Fruit fly (Drosophila melanogaster) whole organism, embryonic: Measurements from ENCODE around the gene CG15142.
A peak's percentile ranks its signal among the peaks of the same experiment; 100 is the strongest.

Source experiments
- B-H2 ChIP-seq: fragments of 200-800 bp; sonication (Bioruptor generic); optimal IDR thresholded peaks from 2 replicates; lab custom pipeline; 2018; ENCODE audit warnings: missing biosample characterization, mild to moderate bottlenecking, missing genetic modification characterization
- CG11696 ChIP-seq: fragments of 200-800 bp; sonication (Bioruptor generic); IDR thresholded peaks from 2 replicates; pipeline ENCODE4 v1.3.6; 2022; ENCODE audit warnings: missing biosample characterization, missing genetic modification characterization
- CG1233 ChIP-seq: fragments of 200-800 bp; sonication (Bioruptor generic); optimal IDR thresholded peaks from 4 replicates; lab custom pipeline; 2018; ENCODE audit warnings: missing biosample characterization, mild to moderate bottlenecking, missing genetic modification characterization
- CG12744 ChIP-seq: fragments of 200-800 bp; sonication (Bioruptor generic); optimal IDR thresholded peaks from 2 replicates; lab custom pipeline; 2016; ENCODE audit warnings: missing biosample characterization, missing genetic modification characterization
- CG12769 ChIP-seq: fragments of 200-800 bp; sonication (Bioruptor generic); optimal IDR thresholded peaks from 2 replicates; lab custom pipeline; 2019; ENCODE audit warnings: missing biosample characterization, mild to moderate bottlenecking, missing genetic modification characterization, moderate library complexity
- CG13296 ChIP-seq: fragments of 200-800 bp; sonication (Bioruptor generic); optimal IDR thresholded peaks from 3 replicates; lab custom pipeline; 2018; ENCODE audit warnings: missing biosample characterization, mild to moderate bottlenecking, missing genetic modification characterization
- CG13894 ChIP-seq: fragments of 200-800 bp; sonication (Bioruptor generic); optimal IDR thresholded peaks from 3 replicates; lab custom pipeline; 2018; ENCODE audit warnings: missing biosample characterization, mild to moderate bottlenecking, missing genetic modification characterization, moderate library complexity
- CG14014 ChIP-seq: fragments of 200-800 bp; sonication (Bioruptor generic); IDR thresholded peaks from 2 replicates; pipeline ENCODE4 v1.3.6; 2022; ENCODE audit warnings: missing biosample characterization, missing genetic modification characterization
- CG18011 ChIP-seq: fragments of 200-800 bp; sonication (Bioruptor generic); optimal IDR thresholded peaks from 2 replicates; lab custom pipeline; 2017; ENCODE audit warnings: missing biosample characterization, missing genetic modification characterization, mild to moderate bottlenecking, moderate library complexity, missing genotype
- CG18476 ChIP-seq: fragments of 200-800 bp; sonication (Bioruptor generic); optimal IDR thresholded peaks from 2 replicates; lab custom pipeline; 2016; ENCODE audit warnings: missing biosample characterization, mild to moderate bottlenecking, missing genetic modification characterization
- CG3163 ChIP-seq: fragments of 200-800 bp; sonication (Bioruptor generic); optimal IDR thresholded peaks from 3 replicates; lab custom pipeline; 2016; ENCODE audit warnings: missing biosample characterization, missing genetic modification characterization
- CG3281 ChIP-seq: fragments of 200-800 bp; sonication (Bioruptor generic); optimal IDR thresholded peaks from 3 replicates; lab custom pipeline; 2017; ENCODE audit warnings: missing biosample characterization, mild to moderate bottlenecking, missing genetic modification characterization
- CG33213 ChIP-seq: fragments of 200-800 bp; sonication (Bioruptor generic); optimal IDR thresholded peaks from 3 replicates; lab custom pipeline; 2016; ENCODE audit warnings: missing biosample characterization, missing genetic modification characterization
- CG33557 ChIP-seq: fragments of 200-800 bp; sonication (Bioruptor generic); optimal IDR thresholded peaks from 2 replicates; lab custom pipeline; 2019; ENCODE audit warnings: missing biosample characterization, mild to moderate bottlenecking, missing genetic modification characterization, moderate library complexity
- CG7928 ChIP-seq: fragments of 200-800 bp; sonication (Bioruptor generic); optimal IDR thresholded peaks from 2 replicates; lab custom pipeline; 2017; ENCODE audit warnings: missing biosample characterization, mild to moderate bottlenecking, missing genetic modification characterization
- CG8290 ChIP-seq, 3 experiments: fragments of 200-800 bp; sonication (Bioruptor generic); optimal IDR thresholded peaks; 2 replicates each; lab custom pipeline; 2016 to 2019; ENCODE audit warnings: missing biosample characterization in 3 of 3, missing genetic modification characterization in 3 of 3, mild to moderate bottlenecking in 2 of 3, moderate library complexity in 1 of 3
- CG8388 ChIP-seq: fragments of 200-800 bp; sonication (Bioruptor generic); optimal IDR thresholded peaks from 2 replicates; lab custom pipeline; 2019; ENCODE audit warnings: missing biosample characterization, mild to moderate bottlenecking, missing genetic modification characterization, moderate library complexity
- CHES-1-like ChIP-seq: fragments of 200-800 bp; sonication (Bioruptor generic); optimal IDR thresholded peaks from 2 replicates; lab custom pipeline; 2016; ENCODE audit warnings: missing biosample characterization, missing genetic modification characterization
- CoRest ChIP-seq: fragments of 200-800 bp; sonication (Bioruptor generic); optimal IDR thresholded peaks from 3 replicates; lab custom pipeline; 2018; ENCODE audit warnings: missing biosample characterization, mild to moderate bottlenecking, missing genetic modification characterization, moderate library complexity
- D19B ChIP-seq: fragments of 200-800 bp; sonication (Bioruptor generic); optimal IDR thresholded peaks from 2 replicates; lab custom pipeline; 2017; ENCODE audit warnings: missing biosample characterization, mild to moderate bottlenecking, missing genetic modification characterization
- Dek ChIP-seq: fragments of 200-800 bp; sonication (Bioruptor generic); optimal IDR thresholded peaks from 3 replicates; lab custom pipeline; 2019; ENCODE audit warnings: missing biosample characterization, mild to moderate bottlenecking, missing genetic modification characterization, moderate library complexity
- ERR ChIP-seq: fragments of 200-800 bp; sonication (Bioruptor generic); optimal IDR thresholded peaks from 2 replicates; lab custom pipeline; 2016; ENCODE audit warnings: missing biosample characterization, missing genetic modification characterization
- Ets97D ChIP-seq: fragments of 200-800 bp; sonication (Bioruptor generic); optimal IDR thresholded peaks from 3 replicates; lab custom pipeline; 2016; ENCODE audit warnings: missing biosample characterization, missing genetic modification characterization
- Hr51 ChIP-seq, 2 experiments: fragments of 200-800 bp; sonication (Bioruptor generic); optimal IDR thresholded peaks; 2 replicates in 1 of 2; 3 replicates in 1 of 2; lab custom pipeline; 2016 to 2018; ENCODE audit warnings: missing biosample characterization in 2 of 2, missing genetic modification characterization in 2 of 2, mild to moderate bottlenecking in 1 of 2, moderate library complexity in 1 of 2
- MBD-R2 ChIP-seq: fragments of 200-800 bp; sonication (Bioruptor generic); IDR thresholded peaks from 2 replicates; pipeline ENCODE4 v1.3.6; 2022; ENCODE audit warnings: missing biosample characterization, missing genetic modification characterization
- Med ChIP-seq: fragments of 200-800 bp; sonication (Bioruptor generic); peaks from one replicate; lab custom pipeline; 2016; ENCODE audit warnings: missing biosample characterization, missing genetic modification characterization, mild to moderate bottlenecking, inconsistent platforms, moderate library complexity
- Opbp ChIP-seq: fragments of 200-800 bp; sonication (Bioruptor generic); IDR thresholded peaks from 3 replicates; pipeline ENCODE4 v1.3.6; 2022; ENCODE audit warnings: missing biosample characterization, missing genetic modification characterization; ENCODE audit not compliant: partially characterized antibody
- Side ChIP-seq: fragments of 200-800 bp; sonication (Bioruptor generic); optimal IDR thresholded peaks from 2 replicates; lab custom pipeline; 2016; ENCODE audit warnings: missing biosample characterization, missing genetic modification characterization
- Sry-δ ChIP-seq: fragments of 200-800 bp; sonication (Bioruptor generic); optimal IDR thresholded peaks from 2 replicates; lab custom pipeline; 2016; ENCODE audit warnings: missing biosample characterization, missing genetic modification characterization
- ab ChIP-seq: fragments of 200-800 bp; sonication (Bioruptor generic); optimal IDR thresholded peaks from 2 replicates; lab custom pipeline; 2016; ENCODE audit warnings: missing biosample characterization, missing genetic modification characterization
- caup ChIP-seq: fragments of 200-800 bp; sonication (Bioruptor generic); optimal IDR thresholded peaks from 3 replicates; lab custom pipeline; 2017; ENCODE audit warnings: missing biosample characterization, mild to moderate bottlenecking, missing genetic modification characterization, moderate library complexity; ENCODE audit not compliant: severe bottlenecking
- dmrt99B ChIP-seq: fragments of 200-800 bp; sonication (Bioruptor generic); optimal IDR thresholded peaks from 2 replicates; lab custom pipeline; 2018; ENCODE audit warnings: missing biosample characterization, mild to moderate bottlenecking, missing genetic modification characterization, moderate library complexity
- fd3F ChIP-seq: fragments of 200-800 bp; sonication (Bioruptor generic); optimal IDR thresholded peaks from 2 replicates; lab custom pipeline; 2018; ENCODE audit warnings: missing biosample characterization, mild to moderate bottlenecking, missing genetic modification characterization, moderate library complexity
- gsb ChIP-seq: fragments of 200-800 bp; sonication (Bioruptor generic); IDR thresholded peaks from 2 replicates; pipeline ENCODE4 v1.3.6; 2022; ENCODE audit warnings: missing biosample characterization, missing genetic modification characterization
- her ChIP-seq: fragments of 200-800 bp; sonication (Bioruptor generic); optimal IDR thresholded peaks from 2 replicates; lab custom pipeline; 2016; ENCODE audit warnings: missing biosample characterization, missing genetic modification characterization
- insv ChIP-seq, 2 experiments: fragments of 200-800 bp; sonication (Bioruptor generic); optimal IDR thresholded peaks; 3 replicates each; lab custom pipeline; 2016 to 2018; ENCODE audit warnings: missing biosample characterization in 2 of 2, missing genetic modification characterization in 2 of 2
- knrl ChIP-seq: fragments of 200-800 bp; sonication (Bioruptor generic); IDR thresholded peaks from 3 replicates; pipeline ENCODE4 v1.3.6; 2022; ENCODE audit warnings: missing biosample characterization, missing genetic modification characterization; ENCODE audit not compliant: partially characterized antibody
- pfk ChIP-seq: fragments of 200-800 bp; sonication (Bioruptor generic); optimal IDR thresholded peaks from 2 replicates; lab custom pipeline; 2018; ENCODE audit warnings: missing biosample characterization, mild to moderate bottlenecking, missing genetic modification characterization, moderate library complexity
- pros ChIP-seq: fragments of 200-800 bp; sonication (Bioruptor generic); optimal IDR thresholded peaks from 3 replicates; lab custom pipeline; 2019; ENCODE audit warnings: missing biosample characterization, mild to moderate bottlenecking, missing genetic modification characterization, moderate library complexity
- pum ChIP-seq: fragments of 200-800 bp; sonication (Bioruptor generic); optimal IDR thresholded peaks from 2 replicates; lab custom pipeline; 2016; ENCODE audit warnings: missing biosample characterization, missing genetic modification characterization
- rib ChIP-seq: fragments of 200-800 bp; sonication (Bioruptor generic); IDR thresholded peaks from 2 replicates; pipeline ENCODE4 v1.3.6; 2022; ENCODE audit warnings: missing biosample characterization, missing genetic modification characterization
- sc ChIP-seq, 3 experiments: fragments of >200 bp in 2 of 3; fragments of 200-800 bp in 1 of 3; sonication (Bioruptor generic) in 1 of 3; optimal IDR thresholded peaks; 2 replicates in 2 of 3; 3 replicates in 1 of 3; lab custom pipeline; 2017; ENCODE audit warnings: mild to moderate bottlenecking in 1 of 3, missing biosample characterization in 1 of 3, missing genetic modification characterization in 1 of 3, missing genetic modification reagents in 1 of 3
- scrt ChIP-seq: fragments of 200-800 bp; sonication (Bioruptor generic); optimal IDR thresholded peaks from 2 replicates; lab custom pipeline; 2018; ENCODE audit warnings: missing biosample characterization, mild to moderate bottlenecking, missing genetic modification characterization, moderate library complexity
- slou ChIP-seq: fragments of 200-800 bp; sonication (Bioruptor generic); optimal IDR thresholded peaks from 3 replicates; lab custom pipeline; 2016; ENCODE audit warnings: missing biosample characterization, missing genetic modification characterization
- unpg ChIP-seq: fragments of 200-800 bp; sonication (Bioruptor generic); optimal IDR thresholded peaks from 3 replicates; lab custom pipeline; 2018; ENCODE audit warnings: missing biosample characterization, mild to moderate bottlenecking, missing genetic modification characterization, moderate library complexity
- wdn ChIP-seq: fragments of 200-800 bp; sonication (Bioruptor generic); IDR thresholded peaks from 2 replicates; pipeline ENCODE4 v1.3.6; 2022; ENCODE audit warnings: missing biosample characterization, missing genetic modification characterization
- zen ChIP-seq: fragments of 200-800 bp; sonication (Bioruptor generic); optimal IDR thresholded peaks from 3 replicates; lab custom pipeline; 2018; ENCODE audit warnings: missing biosample characterization, mild to moderate bottlenecking, missing genetic modification characterization, moderate library complexity

Gene CG15142

dm6 chr2L:17471524-17471923 lies 27.1 kb downstream of the CG15142 start, which contains the start of gene Sgt (continued):
- no peak for TF ChIP-seq CG13894 (tag; lab: Kevin White, UChicago)
- TF ChIP-seq zen (tag; lab: Kevin White, UChicago): no peak
- no peak for TF ChIP-seq unpg (GFP tag; lab: Kevin White, UChicago)
- no peak for TF ChIP-seq CG8388
- peak; percentile 29 for TF ChIP-seq CG3163
- no peak for TF ChIP-seq CG33557 (GFP tag; lab: Kevin White, UChicago)

dm6 chr2L:17470630-17471029 lies 28.0 kb downstream of the CG15142 start:
- TF ChIP-seq CG14014 (GFP tag; lab: Robert Waterston, UW) (peak; percentile 53; the same call in 1 of the 2 replicates), Ets97D (no peak), Opbp (GFP tag; lab: Robert Waterston, UW) (no peak), rib (peak; percentile 87), scrt (GFP tag; lab: Kevin White, UChicago) (peak; percentile 58), Side (GFP tag; lab: Kevin White, UChicago) (peak; percentile 15), ab (GFP tag; lab: Kevin White, UChicago) (no peak), her (peak; percentile 49), pum (GFP tag; lab: Kevin White, UChicago) (no peak), CHES-1-like (GFP tag; lab: Kevin White, UChicago) (peak; percentile 55), Med (GFP tag; lab: Kevin White, UChicago) (peak; percentile 93), sc (optimal IDR thresholded peaks at IDR 0.05; lab: Kevin White, UChicago) (no peak), sc (GFP tag; optimal IDR thresholded peaks at IDR 0.05; lab: Kevin White, UChicago) (no peak), B-H2 (GFP tag; lab: Kevin White, UChicago) (peak; percentile 89), wdn (GFP tag; lab: Robert Waterston, UW) (peak; percentile 47; the same call in 1 of the 2 replicates), CoRest (tag; lab: Kevin White, UChicago) (peak; percentile 50), caup (GFP tag; lab: Kevin White, UChicago) (peak; percentile 94), MBD-R2 (GFP tag; lab: Robert Waterston, UW) (no peak), insv (GFP tag; optimal IDR thresholded peaks at IDR 0.05; lab: Kevin White, UChicago) (peak in 1 of 2 experiments; percentile 6), dmrt99B (tag; lab: Kevin White, UChicago) (no peak), gsb (GFP tag; lab: Robert Waterston, UW) (peak; percentile 66), ERR (GFP tag; lab: Kevin White, UChicago) (peak; percentile 55), Sry-δ (peak; percentile 14), CG18476 (peak; percentile 19), fd3F (GFP tag; lab: Kevin White, UChicago) (peak; percentile 89), knrl (GFP tag; lab: Robert Waterston, UW) (no peak), CG11696 (GFP tag; lab: Robert Waterston, UW) (peak; percentile 56; the same call in 1 of the 2 replicates), CG8290 (GFP tag; optimal IDR thresholded peaks at IDR 0.05; lab: Kevin White, UChicago) (no peak), CG8290 (tag; optimal IDR thresholded peaks at IDR 0.05; lab: Kevin White, UChicago) (peak in 1 of 2 experiments; percentile 95), CG13296 (GFP tag; lab: Kevin White, UChicago) (peak; percentile 41), CG3281 (GFP tag; lab: Kevin White, UChicago) (peak; percentile 90), CG18011 (GFP tag; lab: Kevin White, UChicago) (peak; percentile 57), CG33213 (GFP tag; lab: Kevin White, UChicago) (peak; percentile 22), CG12769 (tag; lab: Kevin White, UChicago) (peak; percentile 91), CG7928 (GFP tag; lab: Kevin White, UChicago) (peak; percentile 44), pros (GFP tag; lab: Kevin White, UChicago) (no peak), Dek (tag; lab: Kevin White, UChicago) (peak; percentile 69), slou (GFP tag; lab: Kevin White, UChicago) (peak; percentile 59), CG1233 (peak; percentile 64), CG12744 (GFP tag; lab: Kevin White, UChicago) (peak; percentile 78), Hr51 (GFP tag; optimal IDR thresholded peaks at IDR 0.05; lab: Kevin White, UChicago) (peak in 1 of 2 experiments; percentile 9), pfk (GFP tag; lab: Kevin White, UChicago) (peak; percentile 16), D19B (peak; percentile 62)
